Fruit fly (Drosophila melanogaster) whole organism: ENCODE data around the gene crn.

Experiments
- CG8478 ChIP-seq: fragments of >200 bp; optimal IDR thresholded peaks from 2 replicates; lab custom pipeline; 2018; ENCODE audit warnings: inconsistent platforms
- Dll ChIP-seq: fragments of >200 bp; optimal IDR thresholded peaks from 2 replicates; lab custom pipeline; 2017
- psq ChIP-seq: fragments of >200 bp; optimal IDR thresholded peaks from 2 replicates; lab custom pipeline; 2017

dm6 chrX:2212327-2212820 is 37.4 kb downstream of the crn start:
- TF ChIP-seq psq (lab: Kevin White, UChicago) (no peak), CG8478 (lab: Kevin White, UChicago) (no peak), Dll (lab: Kevin White, UChicago) (no peak)
